Fruit fly (Drosophila melanogaster) whole organism, embryonic: ENCODE measurements around the gene CG6847.

Experiments
- CG10979 ChIP-seq: fragments of 200-800 bp; sonication (Bioruptor generic); optimal IDR thresholded peaks from 2 replicates; lab custom pipeline; 2018; ENCODE audit warnings: missing biosample characterization, mild to moderate bottlenecking, missing genetic modification characterization, moderate library complexity
- CG13624 ChIP-seq: fragments of 200-800 bp; sonication (Bioruptor generic); optimal IDR thresholded peaks from 2 replicates; lab custom pipeline; 2016; ENCODE audit warnings: missing biosample characterization, missing genetic modification characterization
- CG1529 ChIP-seq: fragments of 200-800 bp; sonication (Bioruptor generic); optimal IDR thresholded peaks from 3 replicates; lab custom pipeline; 2018; ENCODE audit warnings: missing biosample characterization, missing genetic modification characterization
- CG15479 ChIP-seq: fragments of 200-800 bp; sonication (Bioruptor generic); optimal IDR thresholded peaks from 3 replicates; lab custom pipeline; 2019; ENCODE audit warnings: missing biosample characterization, mild to moderate bottlenecking, missing genetic modification characterization, moderate library complexity
- CG17186 ChIP-seq: fragments of 200-800 bp; sonication (Bioruptor generic); optimal IDR thresholded peaks from 3 replicates; lab custom pipeline; 2017; ENCODE audit warnings: missing biosample characterization, missing genetic modification reagents, missing genetic modification characterization
- CG32532 ChIP-seq: fragments of 200-800 bp; sonication (Bioruptor generic); IDR thresholded peaks from 2 replicates; pipeline ENCODE4 v1.3.6; 2022; ENCODE audit warnings: missing biosample characterization, missing genetic modification characterization
- CG3281 ChIP-seq: fragments of 200-800 bp; sonication (Bioruptor generic); optimal IDR thresholded peaks from 3 replicates; lab custom pipeline; 2017; ENCODE audit warnings: missing biosample characterization, mild to moderate bottlenecking, missing genetic modification characterization
- CG33213 ChIP-seq: fragments of 200-800 bp; sonication (Bioruptor generic); optimal IDR thresholded peaks from 3 replicates; lab custom pipeline; 2016; ENCODE audit warnings: missing biosample characterization, missing genetic modification characterization
- CG34376 ChIP-seq: fragments of 200-800 bp; sonication (Bioruptor generic); optimal IDR thresholded peaks from 2 replicates; lab custom pipeline; 2018; ENCODE audit warnings: missing biosample characterization, mild to moderate bottlenecking, missing genetic modification characterization
- CG3847 ChIP-seq: fragments of 200-800 bp; sonication (Bioruptor generic); IDR thresholded peaks from 2 replicates; pipeline ENCODE4 v1.3.6; 2022; ENCODE audit warnings: missing biosample characterization, missing genetic modification characterization
- CG3995 ChIP-seq: fragments of 200-800 bp; sonication (Bioruptor generic); optimal IDR thresholded peaks from 3 replicates; lab custom pipeline; 2016; ENCODE audit warnings: missing biosample characterization, missing genetic modification characterization
- CG4707 ChIP-seq: fragments of 200-800 bp; sonication (Bioruptor generic); optimal IDR thresholded peaks from 2 replicates; lab custom pipeline; 2018; ENCODE audit warnings: missing biosample characterization, mild to moderate bottlenecking, missing genetic modification characterization, moderate library complexity
- CG6683 ChIP-seq: fragments of 200-800 bp; sonication (Bioruptor generic); optimal IDR thresholded peaks from 2 replicates; lab custom pipeline; 2017; ENCODE audit warnings: missing biosample characterization, mild to moderate bottlenecking, missing genetic modification characterization, missing genetic modification reagents
- CG7271 ChIP-seq: fragments of 200-800 bp; sonication (Bioruptor generic); optimal IDR thresholded peaks from 2 replicates; lab custom pipeline; 2018; ENCODE audit warnings: missing biosample characterization, mild to moderate bottlenecking, missing genetic modification characterization, moderate library complexity
- CG7786 ChIP-seq: fragments of 200-800 bp; sonication (Bioruptor generic); optimal IDR thresholded peaks from 2 replicates; lab custom pipeline; 2016; ENCODE audit warnings: missing biosample characterization, missing genetic modification characterization
- CG8089 ChIP-seq: fragments of 200-800 bp; sonication (Bioruptor generic); optimal IDR thresholded peaks from 3 replicates; lab custom pipeline; 2016; ENCODE audit warnings: missing biosample characterization, missing genetic modification characterization
- CG8478 ChIP-seq: fragments of >200 bp; optimal IDR thresholded peaks from 2 replicates; lab custom pipeline; 2018
- CG8944 ChIP-seq: fragments of 200-800 bp; sonication (Bioruptor generic); optimal IDR thresholded peaks from 3 replicates; lab custom pipeline; 2016; ENCODE audit warnings: missing biosample characterization, missing genetic modification characterization
- CG9727 ChIP-seq: fragments of 200-800 bp; sonication (Bioruptor generic); optimal IDR thresholded peaks from 3 replicates; lab custom pipeline; 2017; ENCODE audit warnings: missing biosample characterization, mild to moderate bottlenecking, missing genetic modification characterization
- CG9797 ChIP-seq: fragments of 200-800 bp; sonication (Bioruptor generic); optimal IDR thresholded peaks from 3 replicates; lab custom pipeline; 2018; ENCODE audit warnings: missing biosample characterization, mild to moderate bottlenecking, missing genetic modification characterization
- CoRest ChIP-seq: fragments of 200-800 bp; sonication (Bioruptor generic); optimal IDR thresholded peaks from 3 replicates; lab custom pipeline; 2018; ENCODE audit warnings: missing biosample characterization, mild to moderate bottlenecking, missing genetic modification characterization, moderate library complexity
- Dip3 ChIP-seq: fragments of 200-800 bp; sonication (Bioruptor generic); optimal IDR thresholded peaks from 3 replicates; lab custom pipeline; 2016; ENCODE audit warnings: missing biosample characterization, missing genetic modification characterization
- Dp ChIP-seq: fragments of 200-800 bp; sonication (Bioruptor generic); optimal IDR thresholded peaks from 2 replicates; lab custom pipeline; 2018; ENCODE audit warnings: missing biosample characterization, mild to moderate bottlenecking, missing genetic modification characterization, moderate library complexity
- GATAe ChIP-seq: fragments of 200-800 bp; sonication (Bioruptor generic); conservative IDR thresholded peaks from 2 replicates; pipeline ENCODE4 v1.3.6; 2022; ENCODE audit warnings: missing biosample characterization, missing genetic modification characterization
- Hey ChIP-seq: fragments of 200-800 bp; sonication (Bioruptor generic); optimal IDR thresholded peaks from 3 replicates; lab custom pipeline; 2018; ENCODE audit warnings: missing biosample characterization, mild to moderate bottlenecking, missing genetic modification characterization
- MBD-R2 ChIP-seq: fragments of 200-800 bp; sonication (Bioruptor generic); IDR thresholded peaks from 2 replicates; pipeline ENCODE4 v1.3.6; 2022; ENCODE audit warnings: missing biosample characterization, missing genetic modification characterization
- Mad ChIP-seq: fragments of 200-800 bp; sonication (Bioruptor generic); optimal IDR thresholded peaks from 2 replicates; lab custom pipeline; 2016; ENCODE audit warnings: missing biosample characterization, missing genetic modification characterization
- Meics ChIP-seq: fragments of 200-800 bp; sonication (Bioruptor generic); optimal IDR thresholded peaks from 2 replicates; lab custom pipeline; 2017; ENCODE audit warnings: missing biosample characterization, mild to moderate bottlenecking, missing genetic modification characterization
- Mes4 ChIP-seq: fragments of 200-800 bp; sonication (Bioruptor generic); optimal IDR thresholded peaks from 2 replicates; lab custom pipeline; 2016; ENCODE audit warnings: missing biosample characterization, missing genetic modification characterization
- Optix ChIP-seq: fragments of 200-800 bp; sonication (Bioruptor generic); IDR thresholded peaks from 3 replicates; pipeline ENCODE4 v1.3.6; 2022; ENCODE audit warnings: missing biosample characterization, missing genetic modification characterization
- Stat92E ChIP-seq, 3 experiments: fragments of >200 bp in 2 of 3; fragments of 200-800 bp in 1 of 3; sonication (Bioruptor generic) in 1 of 3; optimal IDR thresholded peaks; 2 replicates each; lab custom pipeline; 2017 to 2019; ENCODE audit warnings: missing biosample characterization in 3 of 3, missing genetic modification characterization in 3 of 3, mild to moderate bottlenecking in 1 of 3, moderate library complexity in 1 of 3
- TFAM ChIP-seq: fragments of 200-800 bp; sonication (Bioruptor generic); optimal IDR thresholded peaks from 2 replicates; lab custom pipeline; 2017; ENCODE audit warnings: missing biosample characterization, missing genetic modification characterization, inconsistent platforms
- abd-A ChIP-seq: fragments of 200-800 bp; sonication (Bioruptor generic); optimal IDR thresholded peaks from 3 replicates; lab custom pipeline; 2019; ENCODE audit warnings: missing biosample characterization, mild to moderate bottlenecking, missing genetic modification characterization, moderate library complexity
- ara ChIP-seq: fragments of 200-800 bp; sonication (Bioruptor generic); IDR thresholded peaks from 2 replicates; pipeline ENCODE4 v1.3.6; 2022; ENCODE audit warnings: missing biosample characterization, missing genetic modification characterization
- bab2 ChIP-seq: fragments of 200-800 bp; sonication (Bioruptor generic); optimal IDR thresholded peaks from 2 replicates; lab custom pipeline; 2016; ENCODE audit warnings: missing biosample characterization, missing genetic modification characterization
- bigmax ChIP-seq: fragments of 200-800 bp; sonication (Bioruptor generic); optimal IDR thresholded peaks from 2 replicates; lab custom pipeline; 2018; ENCODE audit warnings: missing biosample characterization, mild to moderate bottlenecking, missing genetic modification characterization
- br ChIP-seq: fragments of >200 bp; optimal IDR thresholded peaks from 2 replicates; lab custom pipeline; 2017
- cad ChIP-seq: fragments of >200 bp; optimal IDR thresholded peaks from 2 replicates; lab custom pipeline; 2017; ENCODE audit warnings: missing biosample characterization, missing genetic modification characterization
- dm ChIP-seq: fragments of 200-800 bp; sonication (Bioruptor generic); optimal IDR thresholded peaks from 3 replicates; lab custom pipeline; 2016; ENCODE audit warnings: missing biosample characterization, missing genetic modification characterization
- lbe ChIP-seq: fragments of 200-800 bp; sonication (Bioruptor generic); optimal IDR thresholded peaks from 2 replicates; lab custom pipeline; 2016; ENCODE audit warnings: missing biosample characterization, mild to moderate bottlenecking, missing genetic modification characterization
- lov ChIP-seq, 2 experiments: fragments of 200-800 bp in 1 of 2; fragments of >200 bp in 1 of 2; sonication (Bioruptor generic) in 1 of 2; IDR thresholded peaks in 1 of 2; optimal IDR thresholded peaks in 1 of 2; 2 replicates in 1 of 2; 3 replicates in 1 of 2; pipeline versions ENCODE4 v1.3.6 to Lab custom; 2017 to 2022; ENCODE audit warnings: missing biosample characterization in 1 of 2, missing genetic modification characterization in 1 of 2
- pho ChIP-seq: fragments of 200-800 bp; sonication (Bioruptor generic); optimal IDR thresholded peaks from 2 replicates; lab custom pipeline; 2016; ENCODE audit warnings: missing biosample characterization, missing genetic modification characterization
- row ChIP-seq: fragments of 200-800 bp; sonication (Bioruptor generic); IDR thresholded peaks from 3 replicates; pipeline ENCODE4 v1.3.6; 2022; ENCODE audit warnings: missing biosample characterization, missing genetic modification characterization
- sens-2 ChIP-seq: fragments of 200-800 bp; sonication (Bioruptor generic); IDR thresholded peaks from 2 replicates; pipeline ENCODE4 v1.3.6; 2022; ENCODE audit warnings: missing biosample characterization, missing genetic modification characterization
- sug ChIP-seq: fragments of 200-800 bp; optimal IDR thresholded peaks from 2 replicates; lab custom pipeline; 2019; ENCODE audit warnings: missing biosample characterization, mild to moderate bottlenecking, missing genetic modification characterization, moderate library complexity
- tin ChIP-seq: fragments of 200-800 bp; sonication (Bioruptor generic); optimal IDR thresholded peaks from 3 replicates; lab custom pipeline; 2016; ENCODE audit warnings: missing biosample characterization, missing genetic modification characterization
- tll ChIP-seq, 2 experiments: fragments of 200-800 bp in 1 of 2; fragments of >200 bp in 1 of 2; sonication (Bioruptor generic) in 1 of 2; optimal IDR thresholded peaks; 2 replicates each; lab custom pipeline; 2017 to 2019; ENCODE audit warnings: missing biosample characterization in 2 of 2, missing genetic modification characterization in 2 of 2, mild to moderate bottlenecking in 1 of 2, moderate library complexity in 1 of 2
- twi ChIP-seq: fragments of 200-800 bp; optimal IDR thresholded peaks from 2 replicates; lab custom pipeline; 2019; ENCODE audit warnings: missing biosample characterization, mild to moderate bottlenecking, missing genetic modification characterization, moderate library complexity
- wor ChIP-seq: fragments of 200-800 bp; sonication (Bioruptor generic); IDR thresholded peaks from 2 replicates; pipeline ENCODE4 v1.3.6; 2022; ENCODE audit warnings: missing biosample characterization, missing genetic modification characterization

The CG6847 gene

dm6 chrX:17881138-17882121 lies 29.8 kb upstream of the CG6847 start (continued):
- no peak for TF ChIP-seq CG10979 (tag; lab: Kevin White, UChicago)
- peak; percentile 74 for TF ChIP-seq CG32532 (GFP tag; lab: Robert Waterston, UW)
- no peak for TF ChIP-seq TFAM (GFP tag; lab: Kevin White, UChicago)
- peak; percentile 71 for TF ChIP-seq pho (GFP tag; lab: Kevin White, UChicago)
- TF ChIP-seq CG6683 (GFP tag; lab: Kevin White, UChicago): no peak
- TF ChIP-seq sens-2 (GFP tag; lab: Robert Waterston, UW): no peak
- TF ChIP-seq Hey: no peak
- peak; percentile 9 for TF ChIP-seq CG33213 (GFP tag; lab: Kevin White, UChicago)
- no peak for TF ChIP-seq CG17186
- no peak for TF ChIP-seq bigmax (GFP tag; lab: Kevin White, UChicago)
- TF ChIP-seq CG3281 (GFP tag; lab: Kevin White, UChicago): peak; percentile 71
- no peak for TF ChIP-seq CG9797
- TF ChIP-seq Stat92E (GFP tag; optimal IDR thresholded peaks at IDR 0.05; lab: Kevin White, UChicago): no peak
- TF ChIP-seq dm: no peak
- no peak for TF ChIP-seq cad
- no peak for TF ChIP-seq CG8089 (GFP tag; lab: Kevin White, UChicago)
- TF ChIP-seq Mes4 (GFP tag; lab: Kevin White, UChicago): no peak
- peak; percentile 46 for TF ChIP-seq bab2 (GFP tag; lab: Kevin White, UChicago)
- no peak for TF ChIP-seq abd-A (tag; lab: Kevin White, UChicago)
- TF ChIP-seq sug (tag; lab: Kevin White, UChicago): peak; percentile 0
- peak; percentile 72 for TF ChIP-seq CG7786
- TF ChIP-seq CoRest (tag; lab: Kevin White, UChicago): peak; percentile 48
- no peak for TF ChIP-seq GATAe (GFP tag; lab: Robert Waterston, UW)
- TF ChIP-seq tll (GFP tag; optimal IDR thresholded peaks at IDR 0.05; lab: Kevin White, UChicago): no peak
- TF ChIP-seq CG9727 (GFP tag; lab: Kevin White, UChicago): peak; percentile 36
- peak; percentile 31 for TF ChIP-seq lbe (GFP tag; lab: Kevin White, UChicago)
- TF ChIP-seq CG4707: no peak
- TF ChIP-seq br (lab: Kevin White, UChicago): no peak
- no peak for TF ChIP-seq ara (GFP tag; lab: Robert Waterston, UW)
- no peak for TF ChIP-seq CG8478 (lab: Kevin White, UChicago)
- TF ChIP-seq tin: peak; percentile 32
- TF ChIP-seq lov (optimal IDR thresholded peaks at IDR 0.05; lab: Kevin White, UChicago): no peak
- TF ChIP-seq lov (GFP tag; IDR thresholded peaks at IDR 0.05; lab: Robert Waterston, UW): no peak
- TF ChIP-seq CG34376 (GFP tag; lab: Kevin White, UChicago): no peak
- 0 out of 2 replicates have a peak, but pooled peaks have one; percentile 23 for TF ChIP-seq wor (GFP tag; lab: Robert Waterston, UW)
- no peak for TF ChIP-seq CG7271
- TF ChIP-seq CG15479 (GFP tag; lab: Kevin White, UChicago): no peak
- peak; percentile 64 for TF ChIP-seq row (GFP tag; lab: Robert Waterston, UW)
- TF ChIP-seq CG3847: peak; percentile 44
- TF ChIP-seq CG3995 (GFP tag; lab: Kevin White, UChicago): peak; percentile 62
- peak; percentile 61 for TF ChIP-seq Meics
- peak; percentile 43 for TF ChIP-seq CG8944 (GFP tag; lab: Kevin White, UChicago)
- TF ChIP-seq Optix (GFP tag; lab: Robert Waterston, UW): peak; percentile 17; the same call in 1 of the 3 replicates
- no peak for TF ChIP-seq CG1529
- peak; percentile 57 for TF ChIP-seq CG13624
- TF ChIP-seq MBD-R2: peak; percentile 37; the same call in 1 of the 2 replicates
- no peak for TF ChIP-seq Mad (GFP tag; lab: Kevin White, UChicago)
- TF ChIP-seq Dip3 (GFP tag; lab: Kevin White, UChicago): peak; percentile 82
- TF ChIP-seq Dp (GFP tag; lab: Kevin White, UChicago): no peak
- no peak for TF ChIP-seq twi (tag; lab: Kevin White, UChicago)
